Fruit fly (Drosophila melanogaster) Kc167 (cell line): ENCODE data around the gene CG31855.

ENCODE experiments used
- Myc ChIP-seq: fragments of >200 bp; optimal IDR thresholded peaks from 2 replicates; lab custom pipeline; 2017; ENCODE audit warnings: missing external identifiers
- Sin3A ChIP-seq: fragments of >200 bp; optimal IDR thresholded peaks from 2 replicates; lab custom pipeline; 2018; ENCODE audit warnings: missing external identifiers
- h ChIP-seq: fragments of >200 bp; optimal IDR thresholded peaks from 3 replicates; lab custom pipeline; 2018; ENCODE audit warnings: missing external identifiers
- insv ChIP-seq: fragments of >200 bp; optimal IDR thresholded peaks from 3 replicates; lab custom pipeline; 2018; ENCODE audit warnings: missing external identifiers
- psq ChIP-seq: fragments of >200 bp; optimal IDR thresholded peaks from 2 replicates; lab custom pipeline; 2017; ENCODE audit warnings: missing external identifiers
- ttk ChIP-seq: sonication (Bioruptor generic); optimal IDR thresholded peaks from 2 replicates; lab custom pipeline; 2017; ENCODE audit warnings: missing external identifiers

The CG31855 gene

dm6 chr2L:13398614-13399161, 29.7 kb downstream of the CG31855 start, which contains the start of the genes CG10859 and CG7110:
Gene CG10859, minus strand, starts transcription at chr2L:13398664.
Gene CG7110, plus strand, starts transcription at chr2L:13398991.
- no peak for TF ChIP-seq insv (lab: Kevin White, UChicago)
- no peak for TF ChIP-seq Myc (lab: Kevin White, UChicago)
- TF ChIP-seq ttk: no peak
- no peak for TF ChIP-seq psq (lab: Kevin White, UChicago)
- TF ChIP-seq h (lab: Kevin White, UChicago): no peak
- TF ChIP-seq Sin3A (lab: Kevin White, UChicago): no peak

dm6 chr2L:13399565-13399964, 30.6 kb downstream of the CG31855 start:
- TF ChIP-seq Sin3A (lab: Kevin White, UChicago) (no peak), ttk (no peak), h (lab: Kevin White, UChicago) (no peak), insv (lab: Kevin White, UChicago) (no peak), Myc (lab: Kevin White, UChicago) (no peak), psq (lab: Kevin White, UChicago) (no peak)

- TF ChIP-seq Myc (lab: Kevin White, UChicago) (no peak), insv (lab: Kevin White, UChicago) (no peak), psq (lab: Kevin White, UChicago) (no peak), ttk (no peak), Sin3A (lab: Kevin White, UChicago) (no peak)
These were observed 42.6 kb downstream of the CG31855 start, which contains the start of gene Vm34Ca for dm6 chr2L:13411566-13411965. Gene Vm34Ca, minus strand, starts transcription at chr2L:13411631.

dm6 chr2L:13412219-13412618, 43.2 kb downstream of the CG31855 start, which contains the start of gene Flad2:
Gene Flad2, plus strand, starts transcription at chr2L:13412519.
- TF ChIP-seq Myc (lab: Kevin White, UChicago) (no peak), psq (lab: Kevin White, UChicago) (no peak), ttk (no peak), insv (lab: Kevin White, UChicago) (no peak), Sin3A (lab: Kevin White, UChicago) (no peak), h (lab: Kevin White, UChicago) (no peak)

- TF ChIP-seq ttk: no peak
- no peak for TF ChIP-seq Myc (lab: Kevin White, UChicago)
These were observed 45.8 kb downstream of the CG31855 start, which contains the start of the genes CG16956, CG42784 and CG43850 for dm6 chr2L:13414525-13415481. Gene CG16956, minus strand, starts transcription at chr2L:13414575. Gene CG42784, plus strand, starts transcription at chr2L:13415431. Gene CG43850, plus strand, starts transcription at chr2L:13415431.
